Worm (Caenorhabditis elegans) whole organism, L4/young adult: ENCODE measurements around the gene sdpn-1.

Experiments used
- W03F9.2 ChIP-seq: fragments of 150-350 bp; optimal IDR thresholded peaks from 2 replicates; lab custom pipeline; 2014; ENCODE audit warnings: missing biosample characterization, missing genetic modification characterization
- him-1 ChIP-seq: sonication (generic microtip); optimal IDR thresholded peaks from 2 replicates; lab custom pipeline; 2016; ENCODE audit warnings: missing genotype, missing genetic modification reagents, missing genetic modification characterization, missing compliant biosample characterization

DNA sequence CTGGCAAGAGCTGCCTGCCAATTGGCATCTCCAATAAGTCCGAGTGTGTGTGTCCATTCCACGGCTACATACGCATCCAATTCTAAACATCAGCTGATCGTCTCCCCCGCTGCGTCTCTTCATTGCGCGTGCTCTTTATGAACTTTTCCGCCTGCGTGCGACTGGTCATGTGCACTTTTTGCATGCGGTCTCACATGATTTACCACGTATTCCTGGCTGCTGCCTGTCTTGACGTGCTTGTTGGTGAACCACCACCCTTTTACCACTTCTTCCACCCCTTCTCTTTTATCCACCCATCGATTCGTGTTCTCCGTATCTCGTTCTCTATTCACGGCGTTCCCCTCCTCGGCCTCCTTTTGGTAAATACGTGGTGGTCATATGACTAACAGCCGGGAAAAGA is 46.5 kb downstream of the sdpn-1 start:
- TF ChIP-seq W03F9.2 (tag; lab: Kevin White, UChicago) (no peak), him-1 (tag; lab: Kevin White, UChicago) (peak; percentile 89)
